Fruit fly (Drosophila melanogaster) whole organism, embryonic: ENCODE data around the gene COX6B.

Experiments
- CG2712 ChIP-seq: fragments of 200-800 bp; optimal IDR thresholded peaks from 3 replicates; lab custom pipeline; 2019; ENCODE audit warnings: missing biosample characterization, mild to moderate bottlenecking, missing genetic modification characterization, moderate library complexity
- dan ChIP-seq: fragments of 200-800 bp; sonication (Bioruptor generic); IDR thresholded peaks from 2 replicates; pipeline ENCODE4 v1.3.6; 2022; ENCODE audit warnings: missing biosample characterization, missing genetic modification characterization
- disco-r ChIP-seq: fragments of 200-800 bp; sonication (Bioruptor generic); optimal IDR thresholded peaks from 2 replicates; lab custom pipeline; 2016; ENCODE audit warnings: missing biosample characterization, missing genetic modification characterization

DNA sequence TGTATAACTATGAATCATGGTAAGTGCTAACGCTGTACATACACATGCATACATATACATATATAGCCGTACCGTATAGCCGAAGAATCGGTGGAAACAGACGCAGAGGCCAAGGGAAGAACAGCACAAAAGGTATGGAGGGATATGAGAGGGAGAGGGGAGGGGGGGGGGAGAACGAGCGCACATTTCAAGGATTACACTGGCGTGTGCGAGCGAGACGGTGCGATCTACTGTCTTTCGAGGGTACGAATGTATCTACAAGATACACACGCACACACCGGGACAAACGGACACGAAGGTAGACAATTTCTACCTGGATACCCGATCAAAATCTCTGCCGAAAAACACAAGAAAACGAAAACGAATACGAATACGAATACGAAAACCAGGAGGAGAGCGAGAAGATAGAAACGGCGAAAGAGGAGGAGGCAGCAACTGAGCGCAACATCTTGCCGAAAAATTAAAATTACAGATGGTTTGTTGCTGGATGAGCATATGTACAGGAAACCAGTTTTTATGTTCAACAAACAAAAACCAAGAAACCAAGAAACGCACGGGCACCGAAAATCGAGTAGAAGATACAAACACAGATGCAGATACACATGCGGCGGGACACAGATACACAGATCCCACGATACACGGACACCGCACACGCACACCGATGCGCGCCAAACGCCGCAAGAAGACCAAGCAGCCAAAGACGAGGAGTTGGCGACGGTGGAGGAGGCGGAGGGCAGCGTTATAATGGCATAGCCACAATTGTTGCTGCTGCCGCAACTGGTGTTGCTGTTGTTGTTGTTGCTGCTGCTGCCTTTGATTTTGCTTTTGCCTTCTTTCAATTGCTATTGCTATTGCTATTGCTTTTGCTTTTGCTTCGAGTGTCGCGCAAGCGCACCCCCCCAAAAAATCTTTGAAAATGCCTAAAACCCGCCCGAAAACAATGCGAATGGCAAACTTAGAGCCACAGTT, 29.9 kb upstream of the COX6B start:
- TF ChIP-seq disco-r (GFP tag; lab: Kevin White, UChicago) = no peak
- TF ChIP-seq CG2712 (tag; lab: Kevin White, UChicago) = no peak
- no peak for TF ChIP-seq dan
